Fruit fly (Drosophila melanogaster) whole organism, adult: ENCODE data around the gene AIF.
A peak's percentile ranks its signal among the peaks of the same experiment; 100 is the strongest.

ENCODE experiments used
- CG14711 ChIP-seq: fragments of 200-800 bp; sonication (Bioruptor generic); optimal IDR thresholded peaks from 2 replicates; lab custom pipeline; 2018; ENCODE audit warnings: missing biosample characterization, mild to moderate bottlenecking, missing genetic modification characterization, moderate library complexity
- Hr96 ChIP-seq: fragments of 200-800 bp; sonication (Bioruptor generic); optimal IDR thresholded peaks from 2 replicates; lab custom pipeline; 2016; ENCODE audit warnings: missing biosample characterization, missing genetic modification characterization
- Mnt ChIP-seq: fragments of 200-800 bp; sonication (Bioruptor generic); optimal IDR thresholded peaks from 2 replicates; lab custom pipeline; 2016; ENCODE audit warnings: missing biosample characterization, mild to moderate bottlenecking, missing genetic modification characterization
- kay ChIP-seq: fragments of 200-800 bp; sonication (Bioruptor generic); peaks from one replicate; lab custom pipeline; 2016; ENCODE audit warnings: missing biosample characterization, missing genetic modification characterization, borderline replicate concordance

DNA sequence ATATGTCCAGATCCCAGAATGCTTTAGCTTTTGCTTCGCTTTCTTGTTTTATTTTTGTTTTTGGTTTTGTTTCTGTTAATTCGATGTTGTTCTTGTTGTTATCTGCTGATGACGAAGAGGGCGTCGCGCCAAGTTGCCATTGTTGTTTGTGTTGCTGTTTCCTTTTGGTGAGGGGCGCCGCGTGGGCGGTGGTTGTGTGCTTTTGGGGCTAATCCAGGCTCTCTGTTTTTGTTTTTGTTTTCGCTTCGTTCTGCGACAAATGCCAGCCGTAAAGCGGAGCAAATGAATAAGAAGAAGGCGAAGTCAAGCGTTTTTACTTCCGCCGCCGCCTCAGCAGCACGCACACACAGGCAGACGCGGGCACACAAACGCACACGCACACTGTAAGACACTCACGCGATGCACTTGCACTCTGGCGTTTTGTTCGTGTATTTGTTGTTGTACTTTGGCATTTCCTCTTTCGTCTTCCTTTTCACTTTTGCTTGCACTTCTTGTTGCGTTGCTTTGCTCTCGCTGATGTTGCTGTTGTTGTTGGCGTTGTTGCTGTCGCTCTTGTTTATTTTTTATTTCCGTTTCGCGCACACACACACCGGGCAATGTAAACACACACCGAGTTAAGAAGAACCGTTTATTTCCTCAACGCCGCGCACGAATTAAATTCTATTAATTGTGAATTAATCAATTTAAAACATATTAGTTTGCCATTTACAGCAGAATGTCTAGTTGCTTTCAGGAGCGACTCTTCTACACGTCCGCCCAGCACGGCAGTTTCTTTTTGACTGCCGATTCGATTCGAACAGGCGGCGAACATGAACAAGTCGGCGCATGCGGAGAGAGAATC, 26.6 kb downstream of the AIF start, which contains the start of gene aop:
- TF ChIP-seq Hr96 (GFP tag; lab: Kevin White, UChicago) (peak; percentile 54), CG14711 (tag; lab: Kevin White, UChicago) (peak; percentile 15), kay (GFP tag; lab: Kevin White, UChicago) (peak; percentile 38), Mnt (GFP tag; lab: Kevin White, UChicago) (peak; percentile 73)
